Fruit fly (Drosophila melanogaster) whole organism, prepupa: ENCODE results near the gene RpLP1.
A peak's percentile ranks its signal among the peaks of the same experiment; 100 is the strongest.

Source experiments
- CG11902 ChIP-seq: fragments of 200-800 bp; sonication (Bioruptor generic); optimal IDR thresholded peaks from 3 replicates; lab custom pipeline; 2016; ENCODE audit warnings: missing biosample characterization, missing genetic modification characterization
- Eip75B ChIP-seq: fragments of 200-800 bp; sonication (Bioruptor generic); optimal IDR thresholded peaks from 3 replicates; lab custom pipeline; 2016; ENCODE audit warnings: missing biosample characterization, missing genetic modification characterization
- Lpt ChIP-seq: fragments of 200-800 bp; sonication (Bioruptor generic); optimal IDR thresholded peaks from 3 replicates; lab custom pipeline; 2016; ENCODE audit warnings: missing biosample characterization, missing genetic modification characterization

DNA sequence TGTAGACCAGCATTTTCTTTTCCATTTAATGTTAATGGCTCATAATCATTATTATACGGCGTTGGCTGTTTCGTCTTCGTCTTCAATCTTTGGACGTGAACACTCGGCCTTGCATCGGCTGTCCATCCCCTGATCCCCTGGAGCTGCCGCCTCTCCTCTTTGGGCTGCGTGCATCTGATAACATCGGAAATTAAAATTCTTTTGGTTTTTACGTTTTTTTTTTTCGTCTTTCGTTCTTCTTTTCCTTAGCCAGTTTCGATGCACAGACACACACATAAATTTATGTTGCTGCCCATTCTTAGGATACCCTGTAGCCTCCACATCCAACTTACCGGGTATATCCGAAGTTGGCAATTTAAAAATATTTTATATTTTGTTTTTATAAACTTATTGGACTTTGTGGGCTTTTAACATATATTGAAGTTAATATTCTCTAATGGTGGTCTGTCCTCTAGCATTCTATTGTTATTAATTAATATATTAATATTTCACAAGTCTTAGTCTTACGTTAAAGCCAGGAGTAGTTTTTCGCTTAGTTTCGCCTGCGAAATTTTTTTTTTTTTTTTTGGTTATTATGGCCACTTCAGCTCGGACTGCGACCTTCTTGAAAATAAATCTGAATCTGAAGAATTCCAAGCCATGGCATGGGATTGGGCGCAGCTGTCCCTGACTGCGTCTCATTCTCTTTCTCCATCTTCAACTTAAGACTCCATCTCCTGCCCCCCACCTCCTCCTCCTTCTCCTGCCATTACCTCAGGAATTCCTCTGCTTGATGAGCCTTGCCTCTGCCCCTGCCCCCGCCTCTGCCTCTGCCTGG lies 21.1 kb downstream of the RpLP1 start:
- TF ChIP-seq Eip75B (GFP tag; lab: Kevin White, UChicago) (peak; percentile 80), Lpt (GFP tag; lab: Kevin White, UChicago) (peak; percentile 45), CG11902 (GFP tag; lab: Kevin White, UChicago) (peak; percentile 80)
